Worm (Caenorhabditis elegans) whole organism, L4/young adult: Measurements from ENCODE around the gene cpna-5.

Source experiments
- W03F9.2 ChIP-seq: fragments of 150-350 bp; optimal IDR thresholded peaks from 2 replicates; lab custom pipeline; 2014; ENCODE audit warnings: missing biosample characterization, missing genetic modification characterization
- dao-5 ChIP-seq: sonication (generic microtip); optimal IDR thresholded peaks from 2 replicates; lab custom pipeline; 2016; ENCODE audit warnings: missing genotype, missing genetic modification characterization, moderate library complexity, missing compliant biosample characterization
- him-1 ChIP-seq: sonication (generic microtip); optimal IDR thresholded peaks from 2 replicates; lab custom pipeline; 2016; ENCODE audit warnings: missing genotype, missing genetic modification reagents, missing genetic modification characterization, missing compliant biosample characterization

DNA sequence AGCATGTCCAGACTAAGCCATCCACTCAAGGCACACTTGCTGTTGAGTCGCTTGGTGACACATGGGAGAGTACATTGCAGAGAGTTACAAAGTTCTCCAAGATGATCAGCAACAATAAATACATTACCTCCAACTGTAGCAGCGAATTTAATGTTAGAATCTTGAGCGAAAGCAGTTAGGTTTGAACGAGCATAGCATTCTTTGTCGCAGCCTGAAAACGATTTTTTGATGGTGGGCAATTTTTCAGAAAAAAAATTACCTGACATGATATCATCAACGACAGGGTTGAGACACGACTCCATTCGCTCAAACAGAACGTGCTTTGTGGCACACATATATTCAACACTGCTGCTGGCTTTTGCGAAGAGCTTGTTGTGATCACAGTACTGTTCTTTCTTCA lies 55.4 kb downstream of the cpna-5 start:
- TF ChIP-seq him-1 (tag; lab: Kevin White, UChicago) (no peak), dao-5 (tag; lab: Kevin White, UChicago) (no peak), W03F9.2 (tag; lab: Kevin White, UChicago) (no peak)
